Worm (Caenorhabditis elegans) whole organism, early embryonic: ENCODE data around the gene casy-1.

Experiments used
- ceh-13 ChIP-seq: fragments of 200-800 bp; sonication (Bioruptor generic); optimal IDR thresholded peaks from 2 replicates; lab custom pipeline; 2018; ENCODE audit warnings: mild to moderate bottlenecking, missing genetic modification characterization, missing compliant biosample characterization
- hmg-4 ChIP-seq: fragments of 200-800 bp; sonication (Bioruptor generic); optimal IDR thresholded peaks from 2 replicates; lab custom pipeline; 2018; ENCODE audit warnings: mild to moderate bottlenecking, missing genetic modification characterization, missing compliant biosample characterization
- sea-1 ChIP-seq: fragments of 200-800 bp; sonication (Bioruptor generic); conservative IDR thresholded peaks from 2 replicates; pipeline ENCODE4 v1.3.6; 2022; ENCODE audit warnings: missing genetic modification characterization, missing compliant biosample characterization

ce11 chrII:5899865-5900486 is 56.5 kb downstream of the casy-1 start:
- TF ChIP-seq sea-1 (GFP tag; lab: Robert Waterston, UW) (no peak), ceh-13 (GFP tag; lab: Kevin White, UChicago) (no peak), hmg-4 (GFP tag; lab: Kevin White, UChicago) (no peak)
